Fruit fly (Drosophila melanogaster) whole organism, embryonic: ENCODE results near the gene RpS9.

Source experiments
- Asciz ChIP-seq: fragments of 200-800 bp; sonication (Bioruptor generic); optimal IDR thresholded peaks from 2 replicates; lab custom pipeline; 2017; ENCODE audit warnings: missing biosample characterization, mild to moderate bottlenecking, missing genetic modification characterization, missing genetic modification reagents
- CG10366 ChIP-seq: fragments of 200-800 bp; sonication (Bioruptor generic); IDR thresholded peaks from 2 replicates; pipeline ENCODE4 v1.3.6; 2022; ENCODE audit warnings: missing biosample characterization, missing genetic modification characterization
- CG11247 ChIP-seq: fragments of 200-800 bp; sonication (Bioruptor generic); IDR thresholded peaks from 2 replicates; pipeline ENCODE4 v1.3.6; 2022; ENCODE audit warnings: missing biosample characterization, missing genetic modification characterization
- CG11504 ChIP-seq: fragments of 200-800 bp; sonication (Bioruptor generic); optimal IDR thresholded peaks from 3 replicates; lab custom pipeline; 2019; ENCODE audit warnings: missing biosample characterization, mild to moderate bottlenecking, missing genetic modification characterization, moderate library complexity
- CG12071 ChIP-seq: fragments of 200-800 bp; sonication (Bioruptor generic); optimal IDR thresholded peaks from 3 replicates; lab custom pipeline; 2018; ENCODE audit warnings: missing biosample characterization, mild to moderate bottlenecking, missing genetic modification characterization
- CG13424 ChIP-seq: fragments of 200-800 bp; sonication (Bioruptor generic); optimal IDR thresholded peaks from 2 replicates; lab custom pipeline; 2019; ENCODE audit warnings: missing biosample characterization, mild to moderate bottlenecking, missing genetic modification characterization, moderate library complexity
- CG13775 ChIP-seq: fragments of 200-800 bp; sonication (Bioruptor generic); optimal IDR thresholded peaks from 3 replicates; lab custom pipeline; 2017; ENCODE audit warnings: missing biosample characterization, mild to moderate bottlenecking, missing genetic modification characterization
- CG15269 ChIP-seq: fragments of 200-800 bp; sonication (Bioruptor generic); optimal IDR thresholded peaks from 2 replicates; lab custom pipeline; 2018; ENCODE audit warnings: missing biosample characterization, mild to moderate bottlenecking, missing genetic modification characterization, moderate library complexity
- CG17359 ChIP-seq: fragments of 200-800 bp; sonication (Bioruptor generic); optimal IDR thresholded peaks from 3 replicates; lab custom pipeline; 2018; ENCODE audit warnings: missing biosample characterization, mild to moderate bottlenecking, missing genetic modification characterization, moderate library complexity
- CG17361 ChIP-seq: fragments of 200-800 bp; sonication (Bioruptor generic); IDR thresholded peaks from 3 replicates; pipeline ENCODE4 v1.3.6; 2022; ENCODE audit warnings: missing biosample characterization, missing genetic modification characterization
- CG30403 ChIP-seq: fragments of 200-800 bp; sonication (Bioruptor generic); optimal IDR thresholded peaks from 3 replicates; lab custom pipeline; 2016; ENCODE audit warnings: missing biosample characterization, missing genetic modification characterization
- CG31441 ChIP-seq: fragments of 200-800 bp; sonication (Bioruptor generic); IDR thresholded peaks from 2 replicates; pipeline ENCODE4 v1.3.6; 2022; ENCODE audit warnings: missing biosample characterization, missing genetic modification characterization
- CG32532 ChIP-seq: fragments of 200-800 bp; sonication (Bioruptor generic); IDR thresholded peaks from 2 replicates; pipeline ENCODE4 v1.3.6; 2022; ENCODE audit warnings: missing biosample characterization, missing genetic modification characterization
- CG3281 ChIP-seq: fragments of 200-800 bp; sonication (Bioruptor generic); optimal IDR thresholded peaks from 3 replicates; lab custom pipeline; 2017; ENCODE audit warnings: missing biosample characterization, mild to moderate bottlenecking, missing genetic modification characterization
- CG34422 ChIP-seq: fragments of 200-800 bp; sonication (Bioruptor generic); IDR thresholded peaks from 3 replicates; pipeline ENCODE4 v1.3.6; 2022; ENCODE audit warnings: missing biosample characterization, missing genetic modification characterization
- CG7839 ChIP-seq: fragments of 200-800 bp; sonication (Bioruptor generic); optimal IDR thresholded peaks from 3 replicates; lab custom pipeline; 2018; ENCODE audit warnings: missing biosample characterization, mild to moderate bottlenecking, missing genetic modification characterization, moderate library complexity
- CG7928 ChIP-seq: fragments of 200-800 bp; sonication (Bioruptor generic); optimal IDR thresholded peaks from 2 replicates; lab custom pipeline; 2017; ENCODE audit warnings: missing biosample characterization, mild to moderate bottlenecking, missing genetic modification characterization
- E2f1 ChIP-seq: fragments of 200-800 bp; sonication (Bioruptor generic); IDR thresholded peaks from 2 replicates; pipeline ENCODE4 v1.3.6; 2022; ENCODE audit warnings: missing biosample characterization, missing genetic modification characterization
- HLH3B ChIP-seq: fragments of 200-800 bp; sonication (Bioruptor generic); IDR thresholded peaks from 2 replicates; pipeline ENCODE4 v1.3.6; 2022; ENCODE audit warnings: missing biosample characterization, missing genetic modification characterization
- HLHmδ ChIP-seq: fragments of 200-800 bp; sonication (Bioruptor generic); optimal IDR thresholded peaks from 2 replicates; lab custom pipeline; 2018; ENCODE audit warnings: missing biosample characterization, mild to moderate bottlenecking, missing genetic modification characterization, moderate library complexity
- HmgD ChIP-seq: fragments of 200-800 bp; sonication (Bioruptor generic); optimal IDR thresholded peaks from 3 replicates; lab custom pipeline; 2016; ENCODE audit warnings: missing biosample characterization, missing genetic modification characterization
- Hr51 ChIP-seq, 2 experiments: fragments of 200-800 bp; sonication (Bioruptor generic); optimal IDR thresholded peaks; 2 replicates in 1 of 2; 3 replicates in 1 of 2; lab custom pipeline; 2016 to 2018; ENCODE audit warnings: missing biosample characterization in 2 of 2, missing genetic modification characterization in 2 of 2, mild to moderate bottlenecking in 1 of 2, moderate library complexity in 1 of 2
- Med ChIP-seq: fragments of 200-800 bp; sonication (Bioruptor generic); peaks from one replicate; lab custom pipeline; 2016; ENCODE audit warnings: missing biosample characterization, missing genetic modification characterization, mild to moderate bottlenecking, inconsistent platforms, moderate library complexity
- Mrtf ChIP-seq: fragments of 200-800 bp; sonication (Bioruptor generic); IDR thresholded peaks from 3 replicates; pipeline ENCODE4 v1.3.6; 2022; ENCODE audit warnings: missing biosample characterization, missing genetic modification characterization
- Oli ChIP-seq: fragments of 200-800 bp; sonication (Bioruptor generic); optimal IDR thresholded peaks from 2 replicates; lab custom pipeline; 2018; ENCODE audit warnings: missing biosample characterization, mild to moderate bottlenecking, missing genetic modification characterization, moderate library complexity
- Ptx1 ChIP-seq: fragments of 200-800 bp; sonication (Bioruptor generic); IDR thresholded peaks from 2 replicates; pipeline ENCODE4 v1.3.6; 2022; ENCODE audit warnings: missing biosample characterization, missing genetic modification characterization
- Sox102F ChIP-seq: fragments of 200-800 bp; sonication (Bioruptor generic); optimal IDR thresholded peaks from 2 replicates; lab custom pipeline; 2018; ENCODE audit warnings: missing biosample characterization, mild to moderate bottlenecking, missing genetic modification characterization, moderate library complexity
- Xbp1 ChIP-seq: fragments of 200-800 bp; sonication (Bioruptor generic); optimal IDR thresholded peaks from 3 replicates; lab custom pipeline; 2016; ENCODE audit warnings: missing biosample characterization, mild to moderate bottlenecking, missing genetic modification characterization
- br ChIP-seq: fragments of >200 bp; optimal IDR thresholded peaks from 2 replicates; lab custom pipeline; 2017
- cwo ChIP-seq: fragments of 200-800 bp; sonication (Bioruptor generic); optimal IDR thresholded peaks from 3 replicates; lab custom pipeline; 2017; ENCODE audit warnings: missing biosample characterization, missing genetic modification characterization, mild to moderate bottlenecking, moderate library complexity, missing genetic modification reagents
- dmrt99B ChIP-seq: fragments of 200-800 bp; sonication (Bioruptor generic); optimal IDR thresholded peaks from 2 replicates; lab custom pipeline; 2018; ENCODE audit warnings: missing biosample characterization, mild to moderate bottlenecking, missing genetic modification characterization, moderate library complexity
- dysf ChIP-seq: fragments of 200-800 bp; sonication (Bioruptor generic); IDR thresholded peaks from 3 replicates; pipeline ENCODE4 v1.3.6; 2022; ENCODE audit warnings: missing biosample characterization, missing genetic modification characterization
- gem ChIP-seq: fragments of 200-800 bp; sonication (Bioruptor generic); optimal IDR thresholded peaks from 2 replicates; lab custom pipeline; 2019; ENCODE audit warnings: missing biosample characterization, mild to moderate bottlenecking, missing genetic modification characterization, moderate library complexity
- grau ChIP-seq: fragments of 200-800 bp; optimal IDR thresholded peaks from 3 replicates; lab custom pipeline; 2019; ENCODE audit warnings: missing biosample characterization, mild to moderate bottlenecking, missing genetic modification characterization, moderate library complexity
- gt ChIP-seq: fragments of 200-800 bp; sonication (Bioruptor generic); IDR thresholded peaks from 2 replicates; pipeline ENCODE4 v1.3.6; 2022; ENCODE audit warnings: missing biosample characterization, missing genetic modification characterization
- ind ChIP-seq: fragments of 200-800 bp; sonication (Bioruptor generic); optimal IDR thresholded peaks from 3 replicates; lab custom pipeline; 2016; ENCODE audit warnings: missing biosample characterization, missing genetic modification characterization
- nmo ChIP-seq: fragments of 200-800 bp; sonication (Bioruptor generic); optimal IDR thresholded peaks from 2 replicates; lab custom pipeline; 2018; ENCODE audit warnings: missing biosample characterization, mild to moderate bottlenecking, missing genetic modification characterization, moderate library complexity
- pan ChIP-seq, 4 experiments: fragments of >200 bp in 3 of 4; fragments of 200-800 bp in 1 of 4; sonication (Bioruptor generic) in 1 of 4; optimal IDR thresholded peaks in 3 of 4; IDR thresholded peaks in 1 of 4; 2 replicates each; pipeline versions ENCODE4 v1.3.6 to Lab custom; 2017 to 2022; ENCODE audit warnings: missing biosample characterization in 2 of 4, missing genetic modification characterization in 2 of 4, mixed read lengths in 1 of 4
- pho ChIP-seq: fragments of 200-800 bp; sonication (Bioruptor generic); optimal IDR thresholded peaks from 2 replicates; lab custom pipeline; 2016; ENCODE audit warnings: missing biosample characterization, missing genetic modification characterization
- phol ChIP-seq: fragments of 200-800 bp; sonication (Bioruptor generic); optimal IDR thresholded peaks from 3 replicates; lab custom pipeline; 2018; ENCODE audit warnings: missing biosample characterization, mild to moderate bottlenecking, missing genetic modification characterization, moderate library complexity
- prd ChIP-seq, 3 experiments: fragments of >200 bp in 2 of 3; fragments of 200-800 bp in 1 of 3; sonication (Bioruptor generic) in 1 of 3; optimal IDR thresholded peaks in 2 of 3; IDR thresholded peaks in 1 of 3; 2 replicates in 2 of 3; 3 replicates in 1 of 3; pipeline versions ENCODE4 v1.3.6 to Lab custom; 2017 to 2022; ENCODE audit warnings: missing biosample characterization in 1 of 3, missing genetic modification characterization in 1 of 3
- row ChIP-seq: fragments of 200-800 bp; sonication (Bioruptor generic); IDR thresholded peaks from 3 replicates; pipeline ENCODE4 v1.3.6; 2022; ENCODE audit warnings: missing biosample characterization, missing genetic modification characterization
- sens ChIP-seq: fragments of 200-800 bp; sonication (Bioruptor generic); peaks from one replicate; lab custom pipeline; 2016; ENCODE audit warnings: missing biosample characterization, missing genetic modification characterization
- sob ChIP-seq: fragments of 200-800 bp; sonication (Bioruptor generic); IDR thresholded peaks from 2 replicates; pipeline ENCODE4 v1.3.6; 2022; ENCODE audit warnings: missing biosample characterization, missing genetic modification characterization
- tgo ChIP-seq: fragments of 200-800 bp; sonication (Bioruptor generic); IDR thresholded peaks from 3 replicates; pipeline ENCODE4 v1.3.6; 2022; ENCODE audit warnings: missing biosample characterization, missing genetic modification characterization
- trem ChIP-seq: fragments of 200-800 bp; optimal IDR thresholded peaks from 3 replicates; lab custom pipeline; 2019; ENCODE audit warnings: missing biosample characterization, mild to moderate bottlenecking, missing genetic modification characterization, moderate library complexity
- tup ChIP-seq: fragments of 200-800 bp; sonication (Bioruptor generic); optimal IDR thresholded peaks from 2 replicates; lab custom pipeline; 2016; ENCODE audit warnings: missing biosample characterization, mild to moderate bottlenecking, missing genetic modification characterization, moderate library complexity
- vvl ChIP-seq: fragments of 200-800 bp; sonication (Bioruptor generic); IDR thresholded peaks from 2 replicates; pipeline ENCODE4 v1.3.6; 2022; ENCODE audit warnings: missing biosample characterization, missing genetic modification characterization

Gene RpS9

dm6 chr3L:9552190-9552809 is 41.0 kb upstream of the RpS9 start (continued):
- peak; percentile 11 for TF ChIP-seq Xbp1
- TF ChIP-seq CG7928 (GFP tag; lab: Kevin White, UChicago) = no peak
- peak; percentile 50 for TF ChIP-seq CG7839
- no peak for TF ChIP-seq HLHmδ
- peak; percentile 0 for TF ChIP-seq phol
- peak; percentile 47; the same call in 1 of the 3 replicates for TF ChIP-seq Mrtf (GFP tag; lab: Robert Waterston, UW)
- peak; percentile 50 for TF ChIP-seq Ptx1 (GFP tag; lab: Robert Waterston, UW)
- TF ChIP-seq Oli = peak; percentile 36
- TF ChIP-seq gt (GFP tag; lab: Robert Waterston, UW) = no peak
- TF ChIP-seq dysf (GFP tag; lab: Robert Waterston, UW) = peak; percentile 58; the same call in 2 of the 3 replicates
- no peak for TF ChIP-seq trem
- 0 out of 3 replicates have a peak, but pooled peaks have one; percentile 40 for TF ChIP-seq CG34422
- TF ChIP-seq CG10366 (GFP tag; lab: Robert Waterston, UW) = 0 out of 2 replicates have a peak, but pooled peaks have one; percentile 25
- peak; percentile 39 for TF ChIP-seq CG17359 (tag; lab: Kevin White, UChicago)
- TF ChIP-seq Hr51 (GFP tag; optimal IDR thresholded peaks at IDR 0.05; lab: Kevin White, UChicago) = peak in 1 of 2 experiments; percentile 58
- TF ChIP-seq vvl (GFP tag; lab: Robert Waterston, UW) = peak; percentile 29; the same call in 1 of the 2 replicates
- peak; percentile 6 for TF ChIP-seq ind (GFP tag; lab: Kevin White, UChicago)
- TF ChIP-seq CG17361 (GFP tag; lab: Robert Waterston, UW) = no peak
- peak; percentile 42 for TF ChIP-seq E2f1 (GFP tag; lab: Robert Waterston, UW)
- no peak for TF ChIP-seq pho (GFP tag; lab: Kevin White, UChicago)
- TF ChIP-seq HLH3B (GFP tag; lab: Robert Waterston, UW) = peak; percentile 35; the same call in 1 of the 2 replicates
- TF ChIP-seq prd (optimal IDR thresholded peaks at IDR 0.05; lab: Kevin White, UChicago) = no peak
- TF ChIP-seq prd (GFP tag; IDR thresholded peaks at IDR 0.05; lab: Robert Waterston, UW) = peak; percentile 38; the same call in 1 of the 3 replicates
- TF ChIP-seq CG11247 (GFP tag; lab: Robert Waterston, UW) = 0 out of 2 replicates have a peak, but pooled peaks have one; percentile 5
- peak; percentile 54 for TF ChIP-seq CG11504
- TF ChIP-seq pan (optimal IDR thresholded peaks at IDR 0.05; lab: Kevin White, UChicago) = no peak
- TF ChIP-seq pan (GFP tag; optimal IDR thresholded peaks at IDR 0.05 in 1 of 2, IDR thresholded peaks at IDR 0.05 in 1 of 2) = peak in 1 of 2 experiments; percentile 59
- TF ChIP-seq CG3281 (GFP tag; lab: Kevin White, UChicago) = peak; percentile 32
- TF ChIP-seq CG15269 (tag; lab: Kevin White, UChicago) = peak; percentile 49
- TF ChIP-seq Sox102F = peak; percentile 60
- peak; percentile 74 for TF ChIP-seq grau (tag; lab: Kevin White, UChicago)
- TF ChIP-seq CG13424 = peak; percentile 31
- TF ChIP-seq br (lab: Kevin White, UChicago) = no peak
- TF ChIP-seq cwo = peak; percentile 66
- peak; percentile 34; the same call in 1 of the 3 replicates for TF ChIP-seq row (GFP tag; lab: Robert Waterston, UW)
- TF ChIP-seq CG13775 = no peak
- TF ChIP-seq dmrt99B (tag; lab: Kevin White, UChicago) = peak; percentile 57
- peak; percentile 69 for TF ChIP-seq sens
- TF ChIP-seq CG31441 (GFP tag; lab: Robert Waterston, UW) = no peak
- TF ChIP-seq Med = peak; percentile 76
- TF ChIP-seq HmgD (GFP tag; lab: Kevin White, UChicago) = no peak
- TF ChIP-seq tgo (GFP tag; lab: Robert Waterston, UW) = peak; percentile 51
- no peak for TF ChIP-seq tup
- no peak for TF ChIP-seq Asciz (GFP tag; lab: Kevin White, UChicago)
- peak; percentile 19 for TF ChIP-seq nmo (GFP tag; lab: Kevin White, UChicago)
- peak; percentile 46 for TF ChIP-seq sob (GFP tag; lab: Robert Waterston, UW)
- TF ChIP-seq CG30403 (GFP tag; lab: Kevin White, UChicago) = no peak
- no peak for TF ChIP-seq CG12071 (GFP tag; lab: Kevin White, UChicago)
- TF ChIP-seq gem = peak; percentile 23
- TF ChIP-seq CG32532 (GFP tag; lab: Robert Waterston, UW) = peak; percentile 9; the same call in 1 of the 2 replicates
